Fruit fly (Drosophila melanogaster) whole organism, embryonic: Measurements from ENCODE around the gene CG4709.

Source experiments
- CG14965 ChIP-seq: fragments of 200-800 bp; sonication (Bioruptor generic); optimal IDR thresholded peaks from 2 replicates; lab custom pipeline; 2016; ENCODE audit warnings: missing biosample characterization, missing genetic modification characterization, borderline replicate concordance
- CG4707 ChIP-seq: fragments of 200-800 bp; sonication (Bioruptor generic); optimal IDR thresholded peaks from 2 replicates; lab custom pipeline; 2018; ENCODE audit warnings: missing biosample characterization, mild to moderate bottlenecking, missing genetic modification characterization, moderate library complexity
- CG7839 ChIP-seq: fragments of 200-800 bp; sonication (Bioruptor generic); optimal IDR thresholded peaks from 3 replicates; lab custom pipeline; 2018; ENCODE audit warnings: missing biosample characterization, mild to moderate bottlenecking, missing genetic modification characterization, moderate library complexity
- Elba2 ChIP-seq: fragments of 200-800 bp; sonication (Bioruptor generic); optimal IDR thresholded peaks from 3 replicates; lab custom pipeline; 2016; ENCODE audit warnings: missing biosample characterization, missing genetic modification characterization
- Nf-YB ChIP-seq: fragments of 200-800 bp; sonication (Bioruptor generic); optimal IDR thresholded peaks from 3 replicates; lab custom pipeline; 2019; ENCODE audit warnings: missing biosample characterization, mild to moderate bottlenecking, missing genetic modification characterization, moderate library complexity
- Usf ChIP-seq: fragments of 200-800 bp; sonication (Bioruptor generic); optimal IDR thresholded peaks from 2 replicates; lab custom pipeline; 2017; ENCODE audit warnings: missing genotype, missing biosample characterization, missing genetic modification characterization
- disco-r ChIP-seq: fragments of 200-800 bp; sonication (Bioruptor generic); optimal IDR thresholded peaks from 2 replicates; lab custom pipeline; 2016; ENCODE audit warnings: missing biosample characterization, missing genetic modification characterization
- fd3F ChIP-seq: fragments of 200-800 bp; sonication (Bioruptor generic); optimal IDR thresholded peaks from 2 replicates; lab custom pipeline; 2018; ENCODE audit warnings: missing biosample characterization, mild to moderate bottlenecking, missing genetic modification characterization, moderate library complexity
- gro ChIP-seq: fragments of 200-800 bp; sonication (Bioruptor generic); optimal IDR thresholded peaks from 2 replicates; lab custom pipeline; 2016; ENCODE audit warnings: missing biosample characterization, missing genetic modification characterization
- gsb ChIP-seq: fragments of 200-800 bp; sonication (Bioruptor generic); IDR thresholded peaks from 2 replicates; pipeline ENCODE4 v1.3.6; 2022; ENCODE audit warnings: missing biosample characterization, missing genetic modification characterization
- insv ChIP-seq, 2 experiments: fragments of 200-800 bp; sonication (Bioruptor generic); optimal IDR thresholded peaks; 3 replicates each; lab custom pipeline; 2016 to 2018; ENCODE audit warnings: missing biosample characterization in 2 of 2, missing genetic modification characterization in 2 of 2
- kah ChIP-seq: fragments of 200-800 bp; sonication (Bioruptor generic); optimal IDR thresholded peaks from 2 replicates; lab custom pipeline; 2018; ENCODE audit warnings: missing biosample characterization, mild to moderate bottlenecking, missing genetic modification characterization

DNA sequence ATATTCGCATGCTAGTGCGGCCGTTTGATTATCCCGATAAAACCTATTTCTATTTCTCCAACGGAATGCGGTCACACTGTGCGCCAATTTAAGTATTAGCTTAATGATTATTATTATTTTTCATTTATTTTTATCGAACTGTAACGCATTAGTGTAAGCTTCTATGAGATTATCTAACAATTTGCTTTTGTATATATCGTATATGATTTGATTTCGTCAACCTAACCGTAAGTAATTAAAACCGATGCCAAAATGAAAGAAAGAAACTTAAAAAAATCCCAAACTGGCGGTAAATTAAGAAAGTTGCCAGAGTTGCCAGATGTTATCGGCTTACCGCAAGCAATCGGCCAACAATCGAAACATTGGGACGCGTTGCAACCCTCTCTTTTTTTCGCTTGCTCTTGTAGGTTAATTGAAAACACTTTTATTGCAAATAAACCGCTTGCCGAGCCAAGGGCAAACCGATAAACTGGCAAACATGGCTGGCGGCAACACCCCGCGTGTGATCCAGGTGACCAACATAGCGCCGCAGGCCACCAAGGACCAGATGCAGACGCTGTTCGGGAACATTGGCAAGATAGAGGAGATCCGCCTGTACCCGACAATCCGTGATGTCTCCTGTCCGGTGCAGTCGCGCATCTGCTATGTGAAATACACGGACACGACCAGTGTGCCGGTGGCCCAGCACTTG is 41.4 kb upstream of the CG4709 start, which contains the start of the genes Etl1 and Srp54:
- TF ChIP-seq gro (GFP tag; lab: Kevin White, UChicago) (no peak), CG4707 (GFP tag; lab: Kevin White, UChicago) (no peak), gsb (GFP tag; lab: Robert Waterston, UW) (no peak), disco-r (GFP tag; lab: Kevin White, UChicago) (no peak), Elba2 (GFP tag; lab: Kevin White, UChicago) (no peak), CG14965 (no peak), Nf-YB (GFP tag; lab: Kevin White, UChicago) (no peak), CG7839 (tag; lab: Kevin White, UChicago) (no peak), Usf (GFP tag; lab: Kevin White, UChicago) (no peak), kah (GFP tag; lab: Kevin White, UChicago) (no peak), fd3F (GFP tag; lab: Kevin White, UChicago) (no peak), insv (GFP tag; optimal IDR thresholded peaks at IDR 0.05; lab: Kevin White, UChicago) (no peak)
